Worm (Caenorhabditis elegans) whole organism, young adult: ENCODE measurements around the gene thn-1.
A peak's percentile ranks its signal among the peaks of the same experiment; 100 is the strongest.

Source experiments
- B0336.3 ChIP-seq: fragments of 200-800 bp; sonication (Bioruptor generic); IDR thresholded peaks from 2 replicates; pipeline ENCODE4 v1.3.6; 2022; ENCODE audit warnings: missing genetic modification characterization, missing compliant biosample characterization
- C06A6.2 ChIP-seq: fragments of 200-800 bp; sonication (Bioruptor generic); conservative IDR thresholded peaks from 2 replicates; pipeline ENCODE4 v1.3.6; 2022; ENCODE audit warnings: missing genetic modification characterization, missing compliant biosample characterization
- D2030.7 ChIP-seq: fragments of 200-800 bp; sonication (Bioruptor generic); IDR thresholded peaks from 2 replicates; pipeline ENCODE4 v1.3.6; 2022; ENCODE audit warnings: missing genetic modification reagents, missing genetic modification characterization, missing compliant biosample characterization
- F10E7.11 ChIP-seq: sonication (generic microtip); optimal IDR thresholded peaks from 2 replicates; lab custom pipeline; 2017; ENCODE audit warnings: mild to moderate bottlenecking, missing genetic modification characterization, moderate library complexity, missing compliant biosample characterization
- F33H1.4 ChIP-seq: fragments of 200-800 bp; sonication (Bioruptor generic); IDR thresholded peaks from 2 replicates; pipeline ENCODE4 v1.3.6; 2022; ENCODE audit warnings: missing genetic modification reagents, missing genetic modification characterization, missing compliant biosample characterization
- F49E8.2 ChIP-seq: sonication (generic microtip); optimal IDR thresholded peaks from 3 replicates; lab custom pipeline; 2017; ENCODE audit warnings: missing genetic modification characterization, mild to moderate bottlenecking, missing compliant biosample characterization, antibody characterized with exemption, moderate library complexity; ENCODE audit not compliant: insufficient read depth
- T07F8.4 ChIP-seq: sonication (generic microtip); optimal IDR thresholded peaks from 2 replicates; lab custom pipeline; 2016; ENCODE audit warnings: mild to moderate bottlenecking, missing genetic modification characterization, moderate library complexity, missing compliant biosample characterization
- Y53F4B.3 ChIP-seq: fragments of 200-800 bp; sonication (Bioruptor generic); IDR thresholded peaks from 2 replicates; pipeline ENCODE4 v1.3.6; 2022; ENCODE audit warnings: missing genetic modification reagents, missing genetic modification characterization, missing compliant biosample characterization
- Y53G8AR.9 ChIP-seq: fragments of 200-800 bp; sonication (Bioruptor generic); conservative IDR thresholded peaks from 2 replicates; pipeline ENCODE4 v1.3.6; 2022; ENCODE audit warnings: missing genetic modification reagents, missing genetic modification characterization, missing compliant biosample characterization
- Y79H2A.3 ChIP-seq: fragments of 200-800 bp; sonication (Bioruptor generic); conservative IDR thresholded peaks from 2 replicates; pipeline ENCODE4 v1.3.6; 2022; ENCODE audit warnings: missing genetic modification reagents, missing genetic modification characterization, missing compliant biosample characterization
- Y95B8A.8 ChIP-seq: fragments of 200-800 bp; sonication (Bioruptor generic); IDR thresholded peaks from 2 replicates; pipeline ENCODE4 v1.3.6; 2022; ENCODE audit warnings: missing genetic modification reagents, missing genetic modification characterization, missing compliant biosample characterization
- akir-1 ChIP-seq: fragments of 200-800 bp; sonication (Bioruptor generic); optimal IDR thresholded peaks from 2 replicates; lab custom pipeline; 2018; ENCODE audit warnings: mild to moderate bottlenecking, missing genetic modification characterization, moderate library complexity, missing compliant biosample characterization
- atf-7 ChIP-seq: sonication (generic microtip); optimal IDR thresholded peaks from 2 replicates; lab custom pipeline; 2017; ENCODE audit warnings: mild to moderate bottlenecking, missing genetic modification characterization, missing compliant biosample characterization
- athp-1 ChIP-seq: sonication (generic microtip); optimal IDR thresholded peaks from 2 replicates; lab custom pipeline; 2017; ENCODE audit warnings: mild to moderate bottlenecking, missing genetic modification characterization, missing compliant biosample characterization
- bed-1 ChIP-seq: fragments of 200-800 bp; sonication (Bioruptor generic); IDR thresholded peaks from 2 replicates; pipeline ENCODE4 v1.3.6; 2022; ENCODE audit warnings: missing genetic modification reagents, missing genetic modification characterization, missing compliant biosample characterization
- cebp-1 ChIP-seq, 2 experiments: fragments of 200-800 bp in 1 of 2; sonication (Bioruptor generic) in 1 of 2; sonication (generic microtip) in 1 of 2; IDR thresholded peaks in 1 of 2; optimal IDR thresholded peaks in 1 of 2; 2 replicates each; pipeline versions ENCODE4 v1.3.6 to Lab custom; 2017 to 2022; ENCODE audit warnings: missing compliant biosample characterization in 2 of 2, missing genetic modification characterization in 2 of 2, mild to moderate bottlenecking in 1 of 2, missing genetic modification reagents in 1 of 2, moderate library complexity in 1 of 2
- cebp-2 ChIP-seq: fragments of 200-800 bp; sonication (Bioruptor generic); IDR thresholded peaks from 2 replicates; pipeline ENCODE4 v1.3.6; 2022; ENCODE audit warnings: missing genetic modification characterization, missing compliant biosample characterization
- ceh-100 ChIP-seq: fragments of 200-800 bp; sonication (Bioruptor generic); IDR thresholded peaks from 2 replicates; pipeline ENCODE4 v1.3.6; 2022; ENCODE audit warnings: missing genetic modification reagents, missing genetic modification characterization, missing compliant biosample characterization
- ceh-27 ChIP-seq: fragments of 200-800 bp; sonication (Bioruptor generic); optimal IDR thresholded peaks from 2 replicates; lab custom pipeline; 2018; ENCODE audit warnings: mild to moderate bottlenecking, missing genetic modification characterization, moderate library complexity, missing compliant biosample characterization
- ceh-40 ChIP-seq: fragments of 200-800 bp; sonication (Bioruptor generic); IDR thresholded peaks from 2 replicates; pipeline ENCODE4 v1.3.6; 2022; ENCODE audit warnings: missing genetic modification characterization, missing compliant biosample characterization
- ceh-91 ChIP-seq: fragments of 200-800 bp; sonication (Bioruptor generic); IDR thresholded peaks from 2 replicates; pipeline ENCODE4 v1.3.6; 2022; ENCODE audit warnings: missing genetic modification reagents, missing genetic modification characterization, missing compliant biosample characterization
- chd-7 ChIP-seq: sonication (generic microtip); optimal IDR thresholded peaks from 2 replicates; lab custom pipeline; 2016; ENCODE audit warnings: mild to moderate bottlenecking, missing genetic modification characterization, moderate library complexity, missing compliant biosample characterization
- fkh-3 ChIP-seq: sonication (generic microtip); optimal IDR thresholded peaks from 2 replicates; lab custom pipeline; 2016; ENCODE audit warnings: mild to moderate bottlenecking, missing genetic modification characterization, missing compliant biosample characterization
- hmg-1.2 ChIP-seq: fragments of 200-800 bp; sonication (Bioruptor generic); IDR thresholded peaks from 2 replicates; pipeline ENCODE4 v1.3.6; 2022; ENCODE audit warnings: missing genetic modification reagents, missing genetic modification characterization, missing compliant biosample characterization
- hmg-20 ChIP-seq: fragments of 200-800 bp; sonication (Bioruptor generic); IDR thresholded peaks from 2 replicates; pipeline ENCODE4 v1.3.6; 2022; ENCODE audit warnings: missing genetic modification reagents, missing genetic modification characterization, missing compliant biosample characterization
- lin-40 ChIP-seq: sonication (generic microtip); optimal IDR thresholded peaks from 2 replicates; lab custom pipeline; 2016; ENCODE audit warnings: missing genetic modification characterization, mild to moderate bottlenecking, missing compliant biosample characterization, missing genotype, missing genetic modification reagents
- lsy-27 ChIP-seq: sonication (generic microtip); optimal IDR thresholded peaks from 2 replicates; lab custom pipeline; 2017; ENCODE audit warnings: missing genetic modification characterization, mild to moderate bottlenecking, missing compliant biosample characterization, antibody characterized with exemption, missing genotype, borderline replicate concordance; ENCODE audit not compliant: insufficient read depth
- madf-6 ChIP-seq: fragments of 200-800 bp; sonication (Bioruptor generic); IDR thresholded peaks from 2 replicates; pipeline ENCODE4 v1.3.6; 2022; ENCODE audit warnings: missing genetic modification reagents, missing genetic modification characterization, missing compliant biosample characterization
- mes-4 ChIP-seq: sonication (generic microtip); optimal IDR thresholded peaks from 2 replicates; lab custom pipeline; 2016; ENCODE audit warnings: missing genotype, missing genetic modification characterization, missing compliant biosample characterization
- nfya-1 ChIP-seq: sonication (generic microtip); optimal IDR thresholded peaks from 2 replicates; lab custom pipeline; 2017; ENCODE audit warnings: antibody characterized with exemption, missing compliant biosample characterization, missing genetic modification characterization, borderline replicate concordance; ENCODE audit not compliant: insufficient read depth
- nfya-2 ChIP-seq: fragments of 200-800 bp; sonication (Bioruptor generic); IDR thresholded peaks from 2 replicates; pipeline ENCODE4 v1.3.6; 2022; ENCODE audit warnings: missing genetic modification reagents, missing genetic modification characterization, missing compliant biosample characterization
- nfyb-1 ChIP-seq: fragments of 200-800 bp; sonication (Bioruptor generic); IDR thresholded peaks from 2 replicates; pipeline ENCODE4 v1.3.6; 2022; ENCODE audit warnings: missing genetic modification reagents, missing genetic modification characterization, missing compliant biosample characterization
- nhr-179 ChIP-seq: sonication (generic microtip); optimal IDR thresholded peaks from 2 replicates; lab custom pipeline; 2016; ENCODE audit warnings: mild to moderate bottlenecking, missing genetic modification characterization, missing compliant biosample characterization
- nhr-27 ChIP-seq: fragments of 200-800 bp; sonication (Bioruptor generic); optimal IDR thresholded peaks from 2 replicates; lab custom pipeline; 2018; ENCODE audit warnings: mild to moderate bottlenecking, missing genetic modification characterization, moderate library complexity, missing compliant biosample characterization
- nhr-80 ChIP-seq: sonication (generic microtip); optimal IDR thresholded peaks from 2 replicates; lab custom pipeline; 2016; ENCODE audit warnings: missing genetic modification characterization, missing compliant biosample characterization
- nhr-90 ChIP-seq: sonication (generic microtip); optimal IDR thresholded peaks from 2 replicates; lab custom pipeline; 2016; ENCODE audit warnings: missing genotype, mild to moderate bottlenecking, missing genetic modification characterization, missing compliant biosample characterization
- pbrm-1 ChIP-seq: fragments of 200-800 bp; sonication (Bioruptor generic); IDR thresholded peaks from 2 replicates; pipeline ENCODE4 v1.3.6; 2022; ENCODE audit warnings: missing genetic modification reagents, missing genetic modification characterization, missing compliant biosample characterization
- repo-1 ChIP-seq: sonication (generic microtip); optimal IDR thresholded peaks from 2 replicates; lab custom pipeline; 2017; ENCODE audit warnings: mild to moderate bottlenecking, missing genetic modification characterization, missing compliant biosample characterization
- sdz-38 ChIP-seq: sonication (generic microtip); optimal IDR thresholded peaks from 2 replicates; lab custom pipeline; 2016; ENCODE audit warnings: missing genotype, missing genetic modification characterization, missing compliant biosample characterization
- sea-2 ChIP-seq: fragments of 200-800 bp; sonication (Bioruptor generic); IDR thresholded peaks from 2 replicates; pipeline ENCODE4 v1.3.6; 2022; ENCODE audit warnings: missing genetic modification characterization, missing compliant biosample characterization
- snpc-4 ChIP-seq, 5 experiments: fragments of 150-350 bp in 1 of 5; sonication (generic microtip) in 4 of 5; optimal IDR thresholded peaks; 2 replicates each; lab custom pipeline; 2014 to 2018; ENCODE audit warnings: missing genetic modification characterization in 5 of 5, missing biosample characterization in 3 of 5, antibody characterized with exemption in 2 of 5, mild to moderate bottlenecking in 2 of 5, missing compliant biosample characterization in 2 of 5, missing genotype in 2 of 5, moderate library complexity in 2 of 5, missing genetic modification reagents in 1 of 5
- somi-1 ChIP-seq: fragments of 200-800 bp; sonication (Bioruptor generic); optimal IDR thresholded peaks from 2 replicates; lab custom pipeline; 2018; ENCODE audit warnings: mild to moderate bottlenecking, missing genetic modification characterization, missing compliant biosample characterization
- sptf-2 ChIP-seq: fragments of 200-800 bp; sonication (Bioruptor generic); optimal IDR thresholded peaks from 2 replicates; lab custom pipeline; 2018; ENCODE audit warnings: mild to moderate bottlenecking, missing genetic modification characterization, missing compliant biosample characterization
- xnd-1 ChIP-seq: sonication (generic microtip); optimal IDR thresholded peaks from 2 replicates; lab custom pipeline; 2016; ENCODE audit warnings: missing genotype, missing genetic modification reagents, missing genetic modification characterization, missing compliant biosample characterization
- zfh-2 ChIP-seq: fragments of 200-800 bp; sonication (Bioruptor generic); conservative IDR thresholded peaks from 2 replicates; pipeline ENCODE4 v1.3.6; 2022; ENCODE audit warnings: missing genetic modification reagents, missing genetic modification characterization, missing compliant biosample characterization
- ztf-18 ChIP-seq: sonication (generic microtip); optimal IDR thresholded peaks from 2 replicates; lab custom pipeline; 2016; ENCODE audit warnings: missing genotype, mild to moderate bottlenecking, missing genetic modification characterization, missing compliant biosample characterization
- ztf-22 ChIP-seq: fragments of 200-800 bp; sonication (Bioruptor generic); optimal IDR thresholded peaks from 2 replicates; lab custom pipeline; 2018; ENCODE audit warnings: mild to moderate bottlenecking, missing genetic modification characterization, moderate library complexity, missing compliant biosample characterization
- ztf-25 ChIP-seq: fragments of 200-800 bp; sonication (Bioruptor generic); IDR thresholded peaks from 2 replicates; pipeline ENCODE4 v1.3.6; 2022; ENCODE audit warnings: missing genetic modification reagents, missing genetic modification characterization, missing compliant biosample characterization

thn-1 gene

DNA sequence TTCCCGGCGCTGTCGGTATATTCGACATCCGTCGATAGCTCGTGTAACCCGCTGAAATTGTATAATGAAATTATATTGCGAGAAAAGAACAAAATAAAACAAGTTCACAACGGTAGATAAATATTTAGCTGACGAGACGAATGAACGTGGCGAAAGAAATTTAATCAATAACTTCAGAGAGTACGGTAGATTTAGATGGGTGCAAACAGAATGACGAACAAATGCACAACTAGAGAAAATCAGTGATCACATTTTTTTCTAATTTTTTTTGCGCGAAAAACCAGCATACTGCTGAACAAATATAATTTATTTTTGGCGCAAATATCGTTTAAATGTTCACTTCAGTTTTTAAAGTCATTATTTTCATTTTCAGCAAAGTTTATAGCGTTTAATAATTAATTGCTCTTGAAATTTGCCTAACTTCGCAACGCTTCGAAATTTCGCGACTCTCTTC lies 19.1 kb upstream of the thn-1 start, which contains the start of gene sec-24.2:
TSS of gene sec-24.2 (minus strand) at position 51 of the 454 bp plus-strand sequence.
- no peak for TF ChIP-seq nhr-179
- no peak for TF ChIP-seq somi-1
- TF ChIP-seq nhr-27 (tag; lab: Kevin White, UChicago) = no peak
- no peak for TF ChIP-seq ztf-22
- no peak for TF ChIP-seq ztf-18 (tag; lab: Kevin White, UChicago)
- TF ChIP-seq F49E8.2 = no peak
- TF ChIP-seq akir-1 (GFP tag; lab: Kevin White, UChicago) = no peak
- TF ChIP-seq sdz-38 = no peak
- TF ChIP-seq C06A6.2 = no peak
- TF ChIP-seq bed-1 (GFP tag; lab: Robert Waterston, UW) = no peak
- no peak for TF ChIP-seq hmg-1.2
- TF ChIP-seq ceh-40 (GFP tag; lab: Robert Waterston, UW) = no peak
- TF ChIP-seq D2030.7 (GFP tag; lab: Robert Waterston, UW) = peak; percentile 12; the same call in 1 of the 2 replicates
- peak; percentile 58 for TF ChIP-seq ceh-91 (GFP tag; lab: Robert Waterston, UW)
- TF ChIP-seq zfh-2 (GFP tag; lab: Robert Waterston, UW) = no peak
- peak; percentile 86 for TF ChIP-seq madf-6 (GFP tag; lab: Robert Waterston, UW)
- TF ChIP-seq sptf-2 (GFP tag; lab: Kevin White, UChicago) = no peak
- TF ChIP-seq F33H1.4 = peak; percentile 49
- no peak for TF ChIP-seq sea-2 (GFP tag; lab: Robert Waterston, UW)
- TF ChIP-seq xnd-1 (tag; lab: Kevin White, UChicago) = peak; percentile 29
- TF ChIP-seq mes-4 (tag; lab: Kevin White, UChicago) = no peak
- no peak for TF ChIP-seq athp-1 (tag; lab: Kevin White, UChicago)
- TF ChIP-seq hmg-20 (GFP tag; lab: Robert Waterston, UW) = no peak
- TF ChIP-seq atf-7 = no peak
- TF ChIP-seq B0336.3 (GFP tag; lab: Robert Waterston, UW) = no peak
- TF ChIP-seq Y79H2A.3 (GFP tag; lab: Robert Waterston, UW) = no peak
- no peak for TF ChIP-seq snpc-4 (GFP tag; optimal IDR thresholded peaks at IDR 0.05; lab: Kevin White, UChicago)
- TF ChIP-seq snpc-4 (tag; optimal IDR thresholded peaks at IDR 0.05; lab: Kevin White, UChicago) = no peak
- no peak for TF ChIP-seq nhr-80 (tag; lab: Kevin White, UChicago)
- no peak for TF ChIP-seq chd-7 (tag; lab: Kevin White, UChicago)
- TF ChIP-seq pbrm-1 (GFP tag; lab: Robert Waterston, UW) = no peak
- TF ChIP-seq T07F8.4 (tag; lab: Kevin White, UChicago) = no peak
- no peak for TF ChIP-seq nhr-90 (tag; lab: Kevin White, UChicago)
- no peak for TF ChIP-seq cebp-2 (GFP tag; lab: Robert Waterston, UW)
- TF ChIP-seq lin-40 (tag; lab: Kevin White, UChicago) = no peak
- no peak for TF ChIP-seq Y53F4B.3 (GFP tag; lab: Robert Waterston, UW)
- TF ChIP-seq F10E7.11 (tag; lab: Kevin White, UChicago) = no peak
- no peak for TF ChIP-seq nfyb-1
- TF ChIP-seq repo-1 (tag; lab: Kevin White, UChicago) = no peak
- TF ChIP-seq nfya-2 (GFP tag; lab: Robert Waterston, UW) = no peak
- no peak for TF ChIP-seq lsy-27 (tag; lab: Kevin White, UChicago)
- TF ChIP-seq ztf-25 (GFP tag; lab: Robert Waterston, UW) = no peak
- TF ChIP-seq Y95B8A.8 = 0 out of 2 replicates have a peak, but pooled peaks have one; percentile 22
- TF ChIP-seq Y53G8AR.9 (GFP tag; lab: Robert Waterston, UW) = no peak
- TF ChIP-seq ceh-100 = no peak
- TF ChIP-seq nfya-1 (tag; lab: Kevin White, UChicago) = no peak
- no peak for TF ChIP-seq fkh-3 (tag; lab: Kevin White, UChicago)
- no peak for TF ChIP-seq cebp-1 (GFP tag; IDR thresholded peaks at IDR 0.05; lab: Robert Waterston, UW)
- no peak for TF ChIP-seq cebp-1 (tag; optimal IDR thresholded peaks at IDR 0.05; lab: Kevin White, UChicago)
- TF ChIP-seq ceh-27 (GFP tag; lab: Kevin White, UChicago) = no peak
